Fruit fly (Drosophila melanogaster) whole organism, embryonic: ENCODE measurements around the gene CG12256.

ENCODE experiments used
- Ada2b ChIP-seq: fragments of 200-800 bp; sonication (Bioruptor generic); IDR thresholded peaks from 2 replicates; pipeline ENCODE4 v1.3.6; 2022; ENCODE audit warnings: missing biosample characterization, missing genetic modification characterization
- Blimp-1 ChIP-seq: fragments of 200-800 bp; sonication (Bioruptor generic); optimal IDR thresholded peaks from 3 replicates; lab custom pipeline; 2018; ENCODE audit warnings: missing biosample characterization, missing genetic modification characterization, mild to moderate bottlenecking, moderate library complexity, missing genetic modification reagents
- BtbVII ChIP-seq: fragments of 200-800 bp; sonication (Bioruptor generic); optimal IDR thresholded peaks from 3 replicates; lab custom pipeline; 2017; ENCODE audit warnings: missing biosample characterization, mild to moderate bottlenecking, missing genetic modification characterization
- CG11247 ChIP-seq: fragments of 200-800 bp; sonication (Bioruptor generic); IDR thresholded peaks from 2 replicates; pipeline ENCODE4 v1.3.6; 2022; ENCODE audit warnings: missing biosample characterization, missing genetic modification characterization
- CG11456 ChIP-seq: fragments of 200-800 bp; sonication (Bioruptor generic); IDR thresholded peaks from 3 replicates; pipeline ENCODE4 v1.3.6; 2022; ENCODE audit warnings: missing biosample characterization, missing genetic modification characterization
- CG11695 ChIP-seq: fragments of 200-800 bp; sonication (Bioruptor generic); IDR thresholded peaks from 3 replicates; pipeline ENCODE4 v1.3.6; 2022; ENCODE audit warnings: missing biosample characterization, missing genetic modification characterization
- CG12769 ChIP-seq: fragments of 200-800 bp; sonication (Bioruptor generic); optimal IDR thresholded peaks from 2 replicates; lab custom pipeline; 2019; ENCODE audit warnings: missing biosample characterization, mild to moderate bottlenecking, missing genetic modification characterization, moderate library complexity
- CG13287 ChIP-seq: fragments of 200-800 bp; sonication (Bioruptor generic); IDR thresholded peaks from 2 replicates; pipeline ENCODE4 v1.3.6; 2022; ENCODE audit warnings: missing biosample characterization, missing genetic modification characterization; ENCODE audit not compliant: partially characterized antibody
- CG1792 ChIP-seq: fragments of 200-800 bp; sonication (Bioruptor generic); optimal IDR thresholded peaks from 2 replicates; lab custom pipeline; 2016; ENCODE audit warnings: missing biosample characterization, missing genetic modification characterization
- CG2199 ChIP-seq: fragments of 200-800 bp; sonication (Bioruptor generic); IDR thresholded peaks from 3 replicates; pipeline ENCODE4 v1.3.6; 2022; ENCODE audit warnings: missing biosample characterization, missing genetic modification characterization
- CG32532 ChIP-seq: fragments of 200-800 bp; sonication (Bioruptor generic); IDR thresholded peaks from 2 replicates; pipeline ENCODE4 v1.3.6; 2022; ENCODE audit warnings: missing biosample characterization, missing genetic modification characterization
- CG34376 ChIP-seq: fragments of 200-800 bp; sonication (Bioruptor generic); optimal IDR thresholded peaks from 2 replicates; lab custom pipeline; 2018; ENCODE audit warnings: missing biosample characterization, mild to moderate bottlenecking, missing genetic modification characterization
- CG7928 ChIP-seq: fragments of 200-800 bp; sonication (Bioruptor generic); optimal IDR thresholded peaks from 2 replicates; lab custom pipeline; 2017; ENCODE audit warnings: missing biosample characterization, mild to moderate bottlenecking, missing genetic modification characterization
- CG8290 ChIP-seq, 3 experiments: fragments of 200-800 bp; sonication (Bioruptor generic); optimal IDR thresholded peaks; 2 replicates each; lab custom pipeline; 2016 to 2019; ENCODE audit warnings: missing biosample characterization in 3 of 3, missing genetic modification characterization in 3 of 3, mild to moderate bottlenecking in 2 of 3, moderate library complexity in 1 of 3
- CG9609 ChIP-seq: fragments of 200-800 bp; sonication (Bioruptor generic); optimal IDR thresholded peaks from 3 replicates; lab custom pipeline; 2016; ENCODE audit warnings: missing biosample characterization, missing genetic modification characterization
- Dp ChIP-seq: fragments of 200-800 bp; sonication (Bioruptor generic); optimal IDR thresholded peaks from 2 replicates; lab custom pipeline; 2018; ENCODE audit warnings: missing biosample characterization, mild to moderate bottlenecking, missing genetic modification characterization, moderate library complexity
- GATAe ChIP-seq: fragments of 200-800 bp; sonication (Bioruptor generic); conservative IDR thresholded peaks from 2 replicates; pipeline ENCODE4 v1.3.6; 2022; ENCODE audit warnings: missing biosample characterization, missing genetic modification characterization
- Hey ChIP-seq: fragments of 200-800 bp; sonication (Bioruptor generic); optimal IDR thresholded peaks from 3 replicates; lab custom pipeline; 2018; ENCODE audit warnings: missing biosample characterization, mild to moderate bottlenecking, missing genetic modification characterization
- NFAT ChIP-seq: fragments of 200-800 bp; sonication (Bioruptor generic); IDR thresholded peaks from 2 replicates; pipeline ENCODE4 v1.3.6; 2022; ENCODE audit warnings: missing biosample characterization, missing genetic modification characterization
- Poxn ChIP-seq: fragments of 200-800 bp; sonication (Bioruptor generic); IDR thresholded peaks from 2 replicates; pipeline ENCODE4 v1.3.6; 2022; ENCODE audit warnings: missing biosample characterization, missing genetic modification characterization
- Xbp1 ChIP-seq: fragments of 200-800 bp; sonication (Bioruptor generic); optimal IDR thresholded peaks from 3 replicates; lab custom pipeline; 2016; ENCODE audit warnings: missing biosample characterization, mild to moderate bottlenecking, missing genetic modification characterization
- YL-1 ChIP-seq: fragments of 200-800 bp; sonication (Bioruptor generic); optimal IDR thresholded peaks from 3 replicates; lab custom pipeline; 2017; ENCODE audit warnings: missing biosample characterization, mild to moderate bottlenecking, missing genetic modification characterization
- abd-A ChIP-seq: fragments of 200-800 bp; sonication (Bioruptor generic); optimal IDR thresholded peaks from 3 replicates; lab custom pipeline; 2019; ENCODE audit warnings: missing biosample characterization, mild to moderate bottlenecking, missing genetic modification characterization, moderate library complexity
- ac ChIP-seq: fragments of 200-800 bp; sonication (Bioruptor generic); optimal IDR thresholded peaks from 3 replicates; lab custom pipeline; 2017; ENCODE audit warnings: missing biosample characterization, mild to moderate bottlenecking, missing genetic modification characterization
- amos ChIP-seq: fragments of 200-800 bp; sonication (Bioruptor generic); IDR thresholded peaks from 2 replicates; pipeline ENCODE4 v1.3.6; 2022; ENCODE audit warnings: missing biosample characterization, missing genetic modification characterization; ENCODE audit not compliant: partially characterized antibody
- ase ChIP-seq: fragments of 200-800 bp; sonication (Bioruptor generic); IDR thresholded peaks from 3 replicates; pipeline ENCODE4 v1.3.6; 2022; ENCODE audit warnings: missing biosample characterization, missing genetic modification characterization
- bab2 ChIP-seq: fragments of 200-800 bp; sonication (Bioruptor generic); optimal IDR thresholded peaks from 2 replicates; lab custom pipeline; 2016; ENCODE audit warnings: missing biosample characterization, missing genetic modification characterization
- cas ChIP-seq: fragments of 200-800 bp; sonication (Bioruptor generic); IDR thresholded peaks from 2 replicates; pipeline ENCODE4 v1.3.6; 2022; ENCODE audit warnings: missing biosample characterization, missing genetic modification characterization
- ci ChIP-seq: fragments of 200-800 bp; sonication (Bioruptor generic); IDR thresholded peaks from 3 replicates; pipeline ENCODE4 v1.3.6; 2022; ENCODE audit warnings: missing biosample characterization, missing genetic modification characterization
- dati ChIP-seq: fragments of 200-800 bp; sonication (Bioruptor generic); IDR thresholded peaks from 2 replicates; pipeline ENCODE4 v1.3.6; 2022; ENCODE audit warnings: missing biosample characterization, missing genetic modification characterization
- dimm ChIP-seq: fragments of 200-800 bp; sonication (Bioruptor generic); IDR thresholded peaks from 2 replicates; pipeline ENCODE4 v1.3.6; 2022; ENCODE audit warnings: missing biosample characterization, missing genetic modification characterization
- dysf ChIP-seq: fragments of 200-800 bp; sonication (Bioruptor generic); IDR thresholded peaks from 3 replicates; pipeline ENCODE4 v1.3.6; 2022; ENCODE audit warnings: missing biosample characterization, missing genetic modification characterization
- gsb-n ChIP-seq: fragments of 200-800 bp; sonication (Bioruptor generic); optimal IDR thresholded peaks from 3 replicates; lab custom pipeline; 2018; ENCODE audit warnings: missing biosample characterization, mild to moderate bottlenecking, missing genetic modification characterization
- hb ChIP-seq: fragments of 200-800 bp; sonication (Bioruptor generic); IDR thresholded peaks from 3 replicates; pipeline ENCODE4 v1.3.6; 2022; ENCODE audit warnings: missing biosample characterization, missing genetic modification characterization; ENCODE audit not compliant: partially characterized antibody
- hkb ChIP-seq, 2 experiments: fragments of 200-800 bp in 1 of 2; fragments of >200 bp in 1 of 2; sonication (Bioruptor generic) in 1 of 2; IDR thresholded peaks in 1 of 2; optimal IDR thresholded peaks in 1 of 2; 2 replicates each; pipeline versions ENCODE4 v1.3.6 to Lab custom; 2017 to 2022; ENCODE audit warnings: missing biosample characterization in 1 of 2, missing genetic modification characterization in 1 of 2
- inv ChIP-seq: fragments of 200-800 bp; sonication (Bioruptor generic); IDR thresholded peaks from 2 replicates; pipeline ENCODE4 v1.3.6; 2022; ENCODE audit warnings: missing biosample characterization, missing genetic modification characterization; ENCODE audit not compliant: partially characterized antibody
- lov ChIP-seq, 2 experiments: fragments of 200-800 bp in 1 of 2; fragments of >200 bp in 1 of 2; sonication (Bioruptor generic) in 1 of 2; IDR thresholded peaks in 1 of 2; optimal IDR thresholded peaks in 1 of 2; 2 replicates in 1 of 2; 3 replicates in 1 of 2; pipeline versions ENCODE4 v1.3.6 to Lab custom; 2017 to 2022; ENCODE audit warnings: missing biosample characterization in 1 of 2, missing genetic modification characterization in 1 of 2
- pita ChIP-seq: fragments of 200-800 bp; sonication (Bioruptor generic); optimal IDR thresholded peaks from 2 replicates; lab custom pipeline; 2017; ENCODE audit warnings: missing biosample characterization, mild to moderate bottlenecking, missing genetic modification characterization
- vnd ChIP-seq: fragments of 200-800 bp; sonication (Bioruptor generic); IDR thresholded peaks from 3 replicates; pipeline ENCODE4 v1.3.6; 2022; ENCODE audit warnings: missing biosample characterization, missing genetic modification characterization; ENCODE audit not compliant: partially characterized antibody

CG12256 gene

DNA sequence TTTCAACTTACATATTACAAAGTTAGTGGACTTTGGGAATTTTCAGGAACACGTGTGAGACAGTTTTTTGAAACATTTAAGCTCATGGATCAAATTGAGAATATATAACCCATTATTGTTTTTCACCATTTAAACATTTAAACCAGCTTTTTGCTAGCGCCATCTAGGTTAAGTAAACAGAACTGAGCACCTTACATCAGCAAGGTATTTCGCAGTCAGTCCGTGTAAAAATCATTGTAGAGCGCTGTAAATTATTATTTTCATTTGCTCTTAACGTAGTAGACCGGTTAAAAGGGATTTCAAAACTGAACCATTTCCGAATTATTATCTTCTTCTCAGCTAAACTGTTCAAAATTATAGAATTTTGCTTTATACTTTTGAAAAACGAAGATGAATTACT is 4.0 kb downstream of the CG12256 start, which contains the start of gene Rsbp15 (continued):
- TF ChIP-seq CG34376 (GFP tag; lab: Kevin White, UChicago) (no peak), abd-A (tag; lab: Kevin White, UChicago) (no peak), ci (GFP tag; lab: Robert Waterston, UW) (0 out of 3 replicates have a peak, but pooled peaks have one; percentile 11), Hey (tag; lab: Kevin White, UChicago) (no peak), Dp (peak; percentile 43), amos (GFP tag; lab: Robert Waterston, UW) (peak; percentile 69), Poxn (GFP tag; lab: Robert Waterston, UW) (no peak), CG11695 (GFP tag; lab: Robert Waterston, UW) (no peak), CG1792 (no peak), CG32532 (GFP tag; lab: Robert Waterston, UW) (peak; percentile 6; the same call in 1 of the 2 replicates), inv (GFP tag; lab: Robert Waterston, UW) (peak; percentile 36; the same call in 1 of the 2 replicates), GATAe (no peak), hb (no peak), CG9609 (GFP tag; lab: Kevin White, UChicago) (no peak), hkb (optimal IDR thresholded peaks at IDR 0.05; lab: Kevin White, UChicago) (peak; percentile 20), hkb (GFP tag; IDR thresholded peaks at IDR 0.05; lab: Robert Waterston, UW) (no peak), YL-1 (GFP tag; lab: Kevin White, UChicago) (no peak), BtbVII (GFP tag; lab: Kevin White, UChicago) (no peak), bab2 (no peak), cas (GFP tag; lab: Robert Waterston, UW) (no peak), Blimp-1 (GFP tag; lab: Kevin White, UChicago) (no peak), ase (GFP tag; lab: Robert Waterston, UW) (peak; percentile 41; the same call in 1 of the 3 replicates), dysf (GFP tag; lab: Robert Waterston, UW) (no peak), Xbp1 (GFP tag; lab: Kevin White, UChicago) (peak; percentile 4), Ada2b (no peak), ac (GFP tag; lab: Kevin White, UChicago) (no peak), CG11247 (GFP tag; lab: Robert Waterston, UW) (peak; percentile 8; the same call in 1 of the 2 replicates), NFAT (peak; percentile 43; the same call in 1 of the 2 replicates), CG12769 (tag; lab: Kevin White, UChicago) (no peak), CG2199 (peak; percentile 65; the same call in 2 of the 3 replicates), CG13287 (GFP tag; lab: Robert Waterston, UW) (peak; percentile 7; the same call in 1 of the 2 replicates), CG8290 (GFP tag; optimal IDR thresholded peaks at IDR 0.05; lab: Kevin White, UChicago) (no peak), CG8290 (tag; optimal IDR thresholded peaks at IDR 0.05; lab: Kevin White, UChicago) (no peak), CG7928 (GFP tag; lab: Kevin White, UChicago) (no peak), CG11456 (GFP tag; lab: Robert Waterston, UW) (peak; percentile 30; the same call in 1 of the 3 replicates), vnd (GFP tag; lab: Robert Waterston, UW) (0 out of 3 replicates have a peak, but pooled peaks have one; percentile 15), dati (no peak), dimm (no peak), lov (optimal IDR thresholded peaks at IDR 0.05; lab: Kevin White, UChicago) (no peak), lov (GFP tag; IDR thresholded peaks at IDR 0.05; lab: Robert Waterston, UW) (no peak), gsb-n (tag; lab: Kevin White, UChicago) (no peak), pita (peak; percentile 31)
